Worm (Caenorhabditis elegans): ENCODE measurements around the gene egg-3.

DNA sequence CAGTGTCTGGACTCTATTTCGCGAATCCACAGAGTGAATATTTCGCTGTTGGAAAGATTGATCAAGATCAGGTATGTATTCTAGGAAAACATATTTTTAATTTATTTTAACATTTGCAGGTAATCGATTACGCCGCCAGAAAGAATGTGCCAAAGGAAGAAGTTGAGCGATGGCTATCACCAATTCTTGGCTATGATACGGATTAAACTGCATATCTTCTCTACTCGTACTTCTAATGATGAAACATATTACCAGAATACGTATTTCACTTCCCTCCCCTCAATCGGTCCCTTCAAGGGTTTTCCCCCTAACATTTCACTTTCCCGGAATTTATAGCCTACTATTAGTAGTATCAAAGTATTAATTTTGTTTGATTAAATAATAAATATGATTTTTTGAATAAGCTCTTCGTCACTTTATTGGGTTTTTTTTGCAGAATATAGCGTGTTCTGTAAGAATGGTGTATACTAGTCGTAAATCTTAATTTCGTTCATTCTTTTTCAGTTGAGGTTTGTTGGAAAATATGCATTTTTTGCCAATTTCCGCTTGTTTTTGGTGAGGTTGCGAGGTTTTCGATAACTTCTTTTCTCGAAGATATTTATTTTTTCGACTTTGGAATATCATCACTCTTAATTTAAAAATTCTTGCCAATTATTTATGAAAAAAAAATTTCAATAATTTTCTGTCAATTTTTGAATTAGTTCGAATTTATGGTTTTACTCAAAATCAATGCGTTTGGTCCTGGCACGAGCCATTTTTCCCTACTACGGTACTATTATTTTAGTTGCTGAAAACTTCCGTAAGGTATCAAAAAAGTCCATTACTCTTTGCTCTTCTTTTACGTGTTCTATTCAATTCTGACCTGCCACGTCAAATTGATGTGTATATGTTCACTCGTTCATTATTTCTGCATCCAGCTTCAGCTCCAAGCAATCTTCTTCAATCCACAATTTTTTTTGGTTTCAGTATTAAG, 46.7 kb upstream of the egg-3 start:
- TF ChIP-seq flt-1 (GFP tag; IDR thresholded peaks at IDR 0.05) = no peak
- no peak for TF ChIP-seq cog-1 (tag; optimal IDR thresholded peaks at IDR 0.05)
- TF ChIP-seq med-1 (GFP tag; optimal IDR thresholded peaks at IDR 0.05; ENCODE audit: insufficient read depth) = no peak
- TF ChIP-seq ref-1 (GFP tag; conservative IDR thresholded peaks at IDR 0.05) = no peak
- TF ChIP-seq tab-1 (GFP tag; IDR thresholded peaks at IDR 0.05) = no peak
- TF ChIP-seq T22C8.4 (GFP tag; IDR thresholded peaks at IDR 0.05) = no peak
- no peak for TF ChIP-seq ztf-23 (GFP tag; IDR thresholded peaks at IDR 0.05)

All from whole organism, midembryonic.